Worm (Caenorhabditis elegans) whole organism, young adult: ENCODE results near the gene K08F4.5.

Experiments used
- C17E4.6 ChIP-seq: fragments of 200-800 bp; sonication (Bioruptor generic); IDR thresholded peaks from 2 replicates; pipeline ENCODE4 v1.3.6; 2022; ENCODE audit warnings: missing genetic modification reagents, missing genetic modification characterization, missing compliant biosample characterization
- F37B4.10 ChIP-seq: fragments of 200-800 bp; sonication (Bioruptor generic); IDR thresholded peaks from 2 replicates; pipeline ENCODE4 v1.3.6; 2022; ENCODE audit warnings: missing genetic modification characterization, missing compliant biosample characterization
- K11D2.4 ChIP-seq: fragments of 200-800 bp; sonication (Bioruptor generic); IDR thresholded peaks from 2 replicates; pipeline ENCODE4 v1.3.6; 2022; ENCODE audit warnings: missing genetic modification reagents, missing genetic modification characterization, missing compliant biosample characterization
- K12H6.12 ChIP-seq: fragments of 200-800 bp; sonication (Bioruptor generic); optimal IDR thresholded peaks from 2 replicates; lab custom pipeline; 2018; ENCODE audit warnings: mild to moderate bottlenecking, missing genetic modification characterization, missing compliant biosample characterization
- T07F8.4 ChIP-seq: sonication (generic microtip); optimal IDR thresholded peaks from 2 replicates; lab custom pipeline; 2016; ENCODE audit warnings: mild to moderate bottlenecking, missing genetic modification characterization, moderate library complexity, missing compliant biosample characterization
- Y53G8AR.9 ChIP-seq: fragments of 200-800 bp; sonication (Bioruptor generic); conservative IDR thresholded peaks from 2 replicates; pipeline ENCODE4 v1.3.6; 2022; ENCODE audit warnings: missing genetic modification reagents, missing genetic modification characterization, missing compliant biosample characterization
- Y95B8A.8 ChIP-seq: fragments of 200-800 bp; sonication (Bioruptor generic); IDR thresholded peaks from 2 replicates; pipeline ENCODE4 v1.3.6; 2022; ENCODE audit warnings: missing genetic modification reagents, missing genetic modification characterization, missing compliant biosample characterization
- ama-1 ChIP-seq, 3 experiments: fragments of 150-350 bp in 1 of 3; sonication (generic microtip) in 2 of 3; optimal IDR thresholded peaks; 2 replicates each; lab custom pipeline; 2014 to 2018; ENCODE audit warnings: missing biosample characterization in 2 of 3, missing genetic modification characterization in 2 of 3, missing genetic modification reagents in 2 of 3
- aptf-3 ChIP-seq: fragments of 200-800 bp; sonication (Bioruptor generic); IDR thresholded peaks from 2 replicates; pipeline ENCODE4 v1.3.6; 2022; ENCODE audit warnings: missing genetic modification characterization, missing compliant biosample characterization
- attf-5 ChIP-seq: fragments of 200-800 bp; sonication (Bioruptor generic); optimal IDR thresholded peaks from 2 replicates; lab custom pipeline; 2018; ENCODE audit warnings: mild to moderate bottlenecking, missing genetic modification characterization, missing compliant biosample characterization
- cebp-1 ChIP-seq, 2 experiments: fragments of 200-800 bp in 1 of 2; sonication (Bioruptor generic) in 1 of 2; sonication (generic microtip) in 1 of 2; IDR thresholded peaks in 1 of 2; optimal IDR thresholded peaks in 1 of 2; 2 replicates each; pipeline versions ENCODE4 v1.3.6 to Lab custom; 2017 to 2022; ENCODE audit warnings: missing compliant biosample characterization in 2 of 2, missing genetic modification characterization in 2 of 2, mild to moderate bottlenecking in 1 of 2, missing genetic modification reagents in 1 of 2, moderate library complexity in 1 of 2
- ceh-27 ChIP-seq: fragments of 200-800 bp; sonication (Bioruptor generic); optimal IDR thresholded peaks from 2 replicates; lab custom pipeline; 2018; ENCODE audit warnings: mild to moderate bottlenecking, missing genetic modification characterization, moderate library complexity, missing compliant biosample characterization
- dox-1 ChIP-seq: fragments of 200-800 bp; sonication (Bioruptor generic); IDR thresholded peaks from 2 replicates; pipeline ENCODE4 v1.3.6; 2022; ENCODE audit warnings: missing genetic modification reagents, missing genetic modification characterization, missing compliant biosample characterization
- dpff-1 ChIP-seq: sonication (generic microtip); optimal IDR thresholded peaks from 2 replicates; lab custom pipeline; 2017; ENCODE audit warnings: mild to moderate bottlenecking, missing genetic modification characterization, missing compliant biosample characterization
- egl-18 ChIP-seq: fragments of 200-800 bp; sonication (Bioruptor generic); IDR thresholded peaks from 2 replicates; pipeline ENCODE4 v1.3.6; 2022; ENCODE audit warnings: missing genetic modification reagents, missing genetic modification characterization, missing compliant biosample characterization
- egl-44 ChIP-seq: fragments of 200-800 bp; sonication (Bioruptor generic); IDR thresholded peaks from 2 replicates; pipeline ENCODE4 v1.3.6; 2022; ENCODE audit warnings: missing genetic modification reagents, missing genetic modification characterization, missing compliant biosample characterization
- egrh-3 ChIP-seq: fragments of 200-800 bp; sonication (Bioruptor generic); IDR thresholded peaks from 2 replicates; pipeline ENCODE4 v1.3.6; 2022; ENCODE audit warnings: missing genetic modification reagents, missing genetic modification characterization, missing compliant biosample characterization
- him-1 ChIP-seq: sonication (generic microtip); optimal IDR thresholded peaks from 2 replicates; lab custom pipeline; 2016; ENCODE audit warnings: missing genotype, missing genetic modification reagents, missing genetic modification characterization, missing compliant biosample characterization
- hsf-1 ChIP-seq: fragments of 200-800 bp; sonication (Bioruptor generic); IDR thresholded peaks from 2 replicates; pipeline ENCODE4 v1.3.6; 2022; ENCODE audit warnings: missing genetic modification reagents, missing genetic modification characterization, missing compliant biosample characterization
- lag-1 ChIP-seq: fragments of 200-800 bp; sonication (Bioruptor generic); IDR thresholded peaks from 2 replicates; pipeline ENCODE4 v1.3.6; 2022; ENCODE audit warnings: missing genetic modification reagents, missing genetic modification characterization, missing compliant biosample characterization
- let-526 ChIP-seq: fragments of 200-800 bp; sonication (Bioruptor generic); IDR thresholded peaks from 2 replicates; pipeline ENCODE4 v1.3.6; 2022; ENCODE audit warnings: missing genetic modification reagents, missing genetic modification characterization, missing compliant biosample characterization
- lin-40 ChIP-seq: sonication (generic microtip); optimal IDR thresholded peaks from 2 replicates; lab custom pipeline; 2016; ENCODE audit warnings: missing genetic modification characterization, mild to moderate bottlenecking, missing compliant biosample characterization, missing genotype, missing genetic modification reagents
- lsl-1 ChIP-seq: fragments of 200-800 bp; sonication (Bioruptor generic); optimal IDR thresholded peaks from 2 replicates; lab custom pipeline; 2018; ENCODE audit warnings: mild to moderate bottlenecking, missing genetic modification characterization, moderate library complexity, missing compliant biosample characterization
- madf-3 ChIP-seq: fragments of 200-800 bp; sonication (Bioruptor generic); IDR thresholded peaks from 2 replicates; pipeline ENCODE4 v1.3.6; 2022; ENCODE audit warnings: missing genetic modification reagents, missing genetic modification characterization, missing compliant biosample characterization
- mcd-1 ChIP-seq: fragments of 200-800 bp; sonication (Bioruptor generic); IDR thresholded peaks from 2 replicates; pipeline ENCODE4 v1.3.6; 2022; ENCODE audit warnings: missing genetic modification reagents, missing genetic modification characterization, missing compliant biosample characterization
- mes-4 ChIP-seq: sonication (generic microtip); optimal IDR thresholded peaks from 2 replicates; lab custom pipeline; 2016; ENCODE audit warnings: missing genotype, missing genetic modification characterization, missing compliant biosample characterization
- nfyb-1 ChIP-seq: fragments of 200-800 bp; sonication (Bioruptor generic); IDR thresholded peaks from 2 replicates; pipeline ENCODE4 v1.3.6; 2022; ENCODE audit warnings: missing genetic modification reagents, missing genetic modification characterization, missing compliant biosample characterization
- nhr-27 ChIP-seq: fragments of 200-800 bp; sonication (Bioruptor generic); optimal IDR thresholded peaks from 2 replicates; lab custom pipeline; 2018; ENCODE audit warnings: mild to moderate bottlenecking, missing genetic modification characterization, moderate library complexity, missing compliant biosample characterization
- nhr-80 ChIP-seq: sonication (generic microtip); optimal IDR thresholded peaks from 2 replicates; lab custom pipeline; 2016; ENCODE audit warnings: missing genetic modification characterization, missing compliant biosample characterization
- nhr-90 ChIP-seq: sonication (generic microtip); optimal IDR thresholded peaks from 2 replicates; lab custom pipeline; 2016; ENCODE audit warnings: missing genotype, mild to moderate bottlenecking, missing genetic modification characterization, missing compliant biosample characterization
- snpc-1.3 ChIP-seq: sonication (generic microtip); optimal IDR thresholded peaks from 2 replicates; lab custom pipeline; 2017; ENCODE audit warnings: missing genetic modification characterization, mild to moderate bottlenecking, missing compliant biosample characterization, antibody characterized with exemption, moderate library complexity, missing genotype, missing genetic modification reagents; ENCODE audit not compliant: insufficient read depth
- snpc-3.4 ChIP-seq: sonication (generic microtip); optimal IDR thresholded peaks from 2 replicates; lab custom pipeline; 2017; ENCODE audit warnings: missing genetic modification characterization, mild to moderate bottlenecking, missing compliant biosample characterization, antibody characterized with exemption, moderate library complexity, missing genotype, missing genetic modification reagents
- somi-1 ChIP-seq: fragments of 200-800 bp; sonication (Bioruptor generic); optimal IDR thresholded peaks from 2 replicates; lab custom pipeline; 2018; ENCODE audit warnings: mild to moderate bottlenecking, missing genetic modification characterization, missing compliant biosample characterization
- tlf-1 ChIP-seq: fragments of 200-800 bp; sonication (Bioruptor generic); optimal IDR thresholded peaks from 2 replicates; lab custom pipeline; 2018; ENCODE audit warnings: mild to moderate bottlenecking, missing genetic modification characterization, missing compliant biosample characterization
- zfh-2 ChIP-seq: fragments of 200-800 bp; sonication (Bioruptor generic); conservative IDR thresholded peaks from 2 replicates; pipeline ENCODE4 v1.3.6; 2022; ENCODE audit warnings: missing genetic modification reagents, missing genetic modification characterization, missing compliant biosample characterization
- ztf-18 ChIP-seq: sonication (generic microtip); optimal IDR thresholded peaks from 2 replicates; lab custom pipeline; 2016; ENCODE audit warnings: missing genotype, mild to moderate bottlenecking, missing genetic modification characterization, missing compliant biosample characterization
- ztf-26 ChIP-seq: sonication (generic microtip); optimal IDR thresholded peaks from 2 replicates; lab custom pipeline; 2017; ENCODE audit warnings: missing genetic modification characterization, missing compliant biosample characterization
- ztf-28 ChIP-seq: fragments of 200-800 bp; sonication (Bioruptor generic); IDR thresholded peaks from 2 replicates; pipeline ENCODE4 v1.3.6; 2022; ENCODE audit warnings: missing genetic modification reagents, missing genetic modification characterization, missing compliant biosample characterization

K08F4.5 gene

DNA sequence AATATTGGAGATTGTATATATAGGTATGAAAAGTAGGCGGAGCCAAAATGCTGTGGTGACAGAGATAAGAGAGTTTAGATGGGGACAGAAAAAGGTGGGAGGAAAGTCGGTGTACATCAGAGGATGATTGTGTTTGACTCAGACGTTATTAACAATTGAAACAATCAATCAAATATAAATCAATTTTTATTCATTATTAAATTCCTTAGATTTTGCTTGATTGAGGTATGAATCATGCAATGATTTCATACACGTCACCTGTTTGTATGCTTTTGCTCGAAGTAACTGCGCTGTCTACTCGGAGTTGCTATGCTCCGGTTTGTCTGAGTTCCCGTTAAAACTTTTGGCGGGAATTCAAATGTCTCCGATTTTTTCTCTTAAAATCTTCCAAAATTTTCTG, 20.6 kb downstream of the K08F4.5 start, which contains the start of gene C04G2.10:
TSS of gene C04G2.10 (plus strand) at position 301 of the 400 bp plus-strand sequence.
- TF ChIP-seq egl-18 (GFP tag; lab: Robert Waterston, UW) = no peak
- TF ChIP-seq snpc-3.4 (tag; lab: Kevin White, UChicago) = no peak
- TF ChIP-seq Y95B8A.8 (GFP tag; lab: Robert Waterston, UW) = no peak
- TF ChIP-seq, all 124 proteins: peak for 0

DNA sequence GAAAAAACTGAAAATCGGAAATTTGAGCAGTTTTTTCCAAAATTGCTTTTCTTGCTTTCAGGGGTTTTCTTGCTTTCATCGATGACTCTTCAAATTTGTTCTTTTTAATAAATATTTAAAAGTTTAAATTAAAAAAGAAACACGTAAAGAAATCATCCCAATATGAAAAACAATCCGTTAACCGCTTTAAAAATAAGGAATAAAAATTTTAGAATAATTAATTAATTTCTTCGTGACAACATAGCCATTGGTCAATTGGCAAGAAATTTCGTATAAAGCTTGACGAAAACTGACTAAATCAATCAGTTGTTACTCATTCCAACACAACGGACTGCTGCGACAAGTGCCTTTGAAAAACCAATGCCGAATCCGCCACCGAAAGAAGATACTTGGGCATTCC, 23.1 kb downstream of the K08F4.5 start, which contains the start of gene nsph-3.2:
TSS of gene nsph-3.2 (plus strand) at position 301 of the 400 bp plus-strand sequence.
- TF ChIP-seq K12H6.12 = no peak
- TF ChIP-seq, all 124 proteins: peak for 0

DNA sequence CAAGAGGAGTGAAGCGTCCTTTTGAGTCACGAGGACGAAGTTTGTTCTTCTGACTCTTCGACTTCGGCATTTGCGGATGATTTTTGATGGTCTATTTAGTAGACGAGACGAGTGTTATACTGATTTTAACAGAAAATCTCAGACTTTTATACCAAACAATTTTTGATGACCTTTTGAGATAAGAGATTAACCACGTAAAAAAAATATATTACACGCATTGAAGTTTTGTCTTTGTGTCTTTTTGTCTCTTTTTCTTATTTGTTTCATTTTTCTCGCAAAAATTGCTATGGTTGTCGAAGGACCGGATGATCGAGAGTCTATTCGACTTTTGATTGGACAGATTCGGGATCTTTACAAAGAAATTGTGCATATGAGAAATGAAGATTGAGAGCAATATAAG, 24.3 kb downstream of the K08F4.5 start, which contains the start of gene spch-1:
TSS of gene spch-1 (minus strand) at position 101 of the 400 bp plus-strand sequence.
- TF ChIP-seq lin-40 (no peak), madf-3 (GFP tag; lab: Robert Waterston, UW) (no peak), snpc-3.4 (tag; lab: Kevin White, UChicago) (no peak), C17E4.6 (GFP tag; lab: Robert Waterston, UW) (no peak), K11D2.4 (GFP tag; lab: Robert Waterston, UW) (no peak), lsl-1 (GFP tag; lab: Kevin White, UChicago) (no peak), snpc-1.3 (tag; lab: Kevin White, UChicago) (no peak), somi-1 (GFP tag; lab: Kevin White, UChicago) (no peak), dpff-1 (no peak), nhr-90 (no peak), let-526 (no peak), hsf-1 (GFP tag; lab: Robert Waterston, UW) (no peak), him-1 (tag; lab: Kevin White, UChicago) (no peak)

DNA sequence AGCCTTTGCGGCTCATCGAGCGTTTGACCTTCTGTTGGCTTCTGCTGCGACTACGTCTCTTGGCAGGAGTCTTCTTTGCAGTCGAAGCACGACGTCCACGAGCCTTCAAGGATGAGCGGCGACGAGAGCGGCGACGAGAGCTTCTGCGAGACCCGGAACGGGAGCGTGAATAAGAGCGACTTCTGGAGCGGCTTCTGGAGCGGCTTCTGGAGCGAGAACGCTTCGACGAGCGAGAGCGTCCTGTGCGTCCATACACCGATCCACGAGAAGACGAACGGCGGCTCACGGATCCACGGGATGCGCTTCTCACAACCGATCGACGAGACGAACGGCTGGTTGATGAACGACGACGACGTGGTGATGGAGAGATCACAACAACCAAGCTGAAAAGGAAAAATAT, 24.8 kb downstream of the K08F4.5 start:
- TF ChIP-seq ztf-18 (tag; lab: Kevin White, UChicago) = no peak
- no peak for TF ChIP-seq aptf-3 (GFP tag; lab: Robert Waterston, UW)
- TF ChIP-seq egrh-3 = peak; percentile 82; the same call in 1 of the 2 replicates
- peak; percentile 87 for TF ChIP-seq zfh-2

DNA sequence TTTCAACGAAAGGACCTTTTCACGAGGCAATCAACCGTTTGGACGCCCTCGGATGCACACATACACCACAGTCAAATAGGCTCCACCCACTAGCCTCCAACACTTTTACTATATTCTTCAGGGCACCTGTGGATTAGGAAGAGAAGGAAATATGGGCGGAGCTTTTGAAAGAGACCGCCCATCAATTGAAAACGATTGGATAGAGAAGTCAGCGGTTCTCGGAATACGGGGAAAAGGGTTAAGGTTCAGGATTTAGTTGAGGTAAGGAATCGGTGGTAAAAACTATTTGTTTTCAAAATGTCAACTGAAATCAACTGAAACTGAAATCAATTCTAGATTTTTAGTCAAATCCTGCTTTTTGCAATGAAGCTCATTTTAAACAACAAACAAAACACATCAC, 25.3 kb downstream of the K08F4.5 start, which contains the start of gene egl-38:
TSS of gene egl-38 (minus strand) at position 101 of the 400 bp plus-strand sequence.
- TF ChIP-seq lsl-1 (GFP tag; lab: Kevin White, UChicago) (no peak), ama-1 (optimal IDR thresholded peaks at IDR 0.05; lab: Kevin White, UChicago) (no peak), ama-1 (GFP tag; optimal IDR thresholded peaks at IDR 0.05; lab: Kevin White, UChicago) (no peak), mcd-1 (GFP tag; lab: Robert Waterston, UW) (no peak), cebp-1 (GFP tag; IDR thresholded peaks at IDR 0.05; lab: Robert Waterston, UW) (no peak), cebp-1 (tag; optimal IDR thresholded peaks at IDR 0.05; lab: Kevin White, UChicago) (no peak), T07F8.4 (tag; lab: Kevin White, UChicago) (no peak), tlf-1 (GFP tag; lab: Kevin White, UChicago) (no peak), ceh-27 (GFP tag; lab: Kevin White, UChicago) (no peak), ztf-26 (no peak), mes-4 (tag; lab: Kevin White, UChicago) (no peak), attf-5 (GFP tag; lab: Kevin White, UChicago) (no peak), Y53G8AR.9 (GFP tag; lab: Robert Waterston, UW) (no peak), nhr-27 (tag; lab: Kevin White, UChicago) (no peak), F37B4.10 (GFP tag; lab: Robert Waterston, UW) (no peak), nhr-80 (no peak), lag-1 (GFP tag; lab: Robert Waterston, UW) (no peak), nfyb-1 (GFP tag; lab: Robert Waterston, UW) (no peak), ztf-28 (GFP tag; lab: Robert Waterston, UW) (no peak), egl-44 (no peak), dox-1 (GFP tag; lab: Robert Waterston, UW) (no peak)
